Worm (Caenorhabditis elegans) whole organism, L3 larva: ENCODE data around the gene C06E4.8.

Experiments used
- elt-2 ChIP-seq: sonication (generic microtip); optimal IDR thresholded peaks from 2 replicates; lab custom pipeline; 2016; ENCODE audit warnings: missing genetic modification reagents, mild to moderate bottlenecking, missing genetic modification characterization, missing compliant biosample characterization
- ztf-11 ChIP-seq: fragments of 150-350 bp; optimal IDR thresholded peaks from 2 replicates; lab custom pipeline; 2014; ENCODE audit warnings: missing biosample characterization, missing genetic modification characterization

DNA sequence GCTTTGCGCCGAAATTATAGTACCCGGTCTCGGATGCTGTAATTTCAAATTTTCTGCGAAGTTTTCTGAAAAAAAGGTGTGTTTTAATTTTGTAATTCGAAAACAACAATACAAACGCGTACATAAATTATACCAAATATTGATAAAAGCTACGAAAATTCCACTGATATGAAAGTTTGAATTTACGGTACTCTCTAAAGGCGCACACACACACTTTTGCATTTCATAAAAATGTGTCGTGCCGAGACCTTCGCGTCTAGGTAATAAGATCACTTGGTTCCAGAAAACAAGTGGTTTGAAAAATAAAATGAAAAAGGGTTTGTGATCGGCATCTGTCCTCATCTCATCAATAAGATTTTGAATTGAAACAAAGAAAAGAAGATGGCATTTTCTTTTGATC lies 25.2 kb upstream of the C06E4.8 start:
- TF ChIP-seq elt-2 (tag; lab: Kevin White, UChicago): no peak
- TF ChIP-seq ztf-11 (tag; lab: Kevin White, UChicago): no peak
